Fruit fly (Drosophila melanogaster): ENCODE measurements around the gene CG15563.

Gene CG15563

dm6 chr3R:31213227-31213626, 18.9 kb downstream of the CG15563 start, which contains the start of the genes Zwilch and CG1542 (continued):
- TF ChIP-seq Aef1 (GFP tag; IDR thresholded peaks at IDR 0.05) (no peak), Ada2b (GFP tag; IDR thresholded peaks at IDR 0.05) (no peak), CG7928 (GFP tag; optimal IDR thresholded peaks at IDR 0.05) (no peak), Max (GFP tag; optimal IDR thresholded peaks at IDR 0.05) (peak; percentile 78), vnd (GFP tag; IDR thresholded peaks at IDR 0.05; ENCODE audit: partially characterized antibody) (peak; percentile 60; the same call in 2 of the 3 replicates), BEAF-32 (GFP tag; optimal IDR thresholded peaks at IDR 0.05) (peak; percentile 77), al (GFP tag; IDR thresholded peaks at IDR 0.05) (no peak), aop (GFP tag; IDR thresholded peaks at IDR 0.05) (no peak), sob (GFP tag; IDR thresholded peaks at IDR 0.05) (no peak), ase (GFP tag; IDR thresholded peaks at IDR 0.05) (no peak), CG18619 (GFP tag; optimal IDR thresholded peaks at IDR 0.05) (no peak), CG10431 (GFP tag; optimal IDR thresholded peaks at IDR 0.05) (no peak), CkIIα-i1 (GFP tag; IDR thresholded peaks at IDR 0.05) (no peak), CG10209 (GFP tag; optimal IDR thresholded peaks at IDR 0.05) (no peak), disco-r (GFP tag; optimal IDR thresholded peaks at IDR 0.05) (no peak), CG16813 (GFP tag; IDR thresholded peaks at IDR 0.05; ENCODE audit: partially characterized antibody) (peak; percentile 78), CG3281 (GFP tag; optimal IDR thresholded peaks at IDR 0.05) (no peak), dan (GFP tag; IDR thresholded peaks at IDR 0.05) (no peak), ci (GFP tag; IDR thresholded peaks at IDR 0.05) (0 out of 3 replicates have a peak, but pooled peaks have one; percentile 58), fu2 (GFP tag; optimal IDR thresholded peaks at IDR 0.05) (no peak), cas (GFP tag; IDR thresholded peaks at IDR 0.05) (no peak), Spps (tag; optimal IDR thresholded peaks at IDR 0.05) (no peak), H2.0 (GFP tag; IDR thresholded peaks at IDR 0.05) (no peak), CG6854 (GFP tag; optimal IDR thresholded peaks at IDR 0.05) (no peak), CG17612 (GFP tag; IDR thresholded peaks at IDR 0.05) (no peak), pfk (GFP tag; optimal IDR thresholded peaks at IDR 0.05) (no peak), CG8478 (optimal IDR thresholded peaks at IDR 0.05) (no peak), chinmo (GFP tag; IDR thresholded peaks at IDR 0.05; ENCODE audit: partially characterized antibody) (peak; percentile 88; the same call in 3 of the 4 replicates), CG11696 (GFP tag; IDR thresholded peaks at IDR 0.05) (no peak), yki (optimal IDR thresholded peaks at IDR 0.05) (no peak), CG34422 (GFP tag; IDR thresholded peaks at IDR 0.05) (no peak), Mes4 (GFP tag; optimal IDR thresholded peaks at IDR 0.05) (no peak), CG18011 (GFP tag; optimal IDR thresholded peaks at IDR 0.05) (no peak), ato (GFP tag; IDR thresholded peaks at IDR 0.05; ENCODE audit: partially characterized antibody) (peak; percentile 77), Abd-B (GFP tag; optimal IDR thresholded peaks at IDR 0.05) (peak; percentile 45), Atf-2 (GFP tag; optimal IDR thresholded peaks at IDR 0.05) (no peak), CG4404 (GFP tag; IDR thresholded peaks at IDR 0.05) (no peak), CG1792 (GFP tag; optimal IDR thresholded peaks at IDR 0.05) (no peak), lmd (GFP tag; IDR thresholded peaks at IDR 0.05) (no peak), nom (GFP tag; optimal IDR thresholded peaks at IDR 0.05) (no peak), sima (GFP tag; optimal IDR thresholded peaks at IDR 0.05) (no peak), CG7963 (GFP tag; IDR thresholded peaks at IDR 0.05; ENCODE audit: partially characterized antibody) (peak; percentile 74), klu (GFP tag; IDR thresholded peaks at IDR 0.05) (no peak), rib (GFP tag; IDR thresholded peaks at IDR 0.05) (no peak), CG6791 (GFP tag; IDR thresholded peaks at IDR 0.05; ENCODE audit: partially characterized antibody) (peak; percentile 77), trem (tag; optimal IDR thresholded peaks at IDR 0.05) (peak; percentile 78), az2 (GFP tag; optimal IDR thresholded peaks at IDR 0.05) (no peak), CG2116 (GFP tag; optimal IDR thresholded peaks at IDR 0.05) (peak; percentile 90), luna (GFP tag; optimal IDR thresholded peaks at IDR 0.05) (no peak), CG11695 (GFP tag; IDR thresholded peaks at IDR 0.05) (no peak), fru (optimal IDR thresholded peaks at IDR 0.05) (no peak), Sry-β (GFP tag; optimal IDR thresholded peaks at IDR 0.05) (no peak), HmgZ (tag; optimal IDR thresholded peaks at IDR 0.05) (peak; percentile 66)

Measured in whole organism, embryonic.